Fruit fly (Drosophila melanogaster): Measurements from ENCODE around the gene CG34447.

CG34447 gene

dm6 chr2L:2467722-2468372, 48.0 kb upstream of the CG34447 start (continued):
- peak; percentile 66; the same call in 2 of the 3 replicates for TF ChIP-seq dysf (GFP tag; IDR thresholded peaks at IDR 0.05)
- TF ChIP-seq CG1024 (GFP tag; IDR thresholded peaks at IDR 0.05): no peak
- peak; percentile 41; the same call in 2 of the 3 replicates for TF ChIP-seq ase (GFP tag; IDR thresholded peaks at IDR 0.05)
- no peak for TF ChIP-seq CG18619 (GFP tag; optimal IDR thresholded peaks at IDR 0.05)
- peak; percentile 68 for TF ChIP-seq Rfx (GFP tag; IDR thresholded peaks at IDR 0.05)
- peak; percentile 60 for TF ChIP-seq tgo (GFP tag; IDR thresholded peaks at IDR 0.05)
- no peak for TF ChIP-seq nau (GFP tag; optimal IDR thresholded peaks at IDR 0.05)
- peak; percentile 32; the same call in 1 of the 2 replicates for TF ChIP-seq E2f2 (GFP tag; IDR thresholded peaks at IDR 0.05)
- TF ChIP-seq E2f1 (GFP tag; IDR thresholded peaks at IDR 0.05): peak; percentile 25; the same call in 1 of the 2 replicates
- peak; percentile 21 for TF ChIP-seq unpg (GFP tag; optimal IDR thresholded peaks at IDR 0.05)
- TF ChIP-seq unc-4 (GFP tag; IDR thresholded peaks at IDR 0.05; ENCODE audit: partially characterized antibody): no peak
- no peak for TF ChIP-seq zfh1 (GFP tag; IDR thresholded peaks at IDR 0.05)
- no peak for TF ChIP-seq schlank (tag; optimal IDR thresholded peaks at IDR 0.05)
- TF ChIP-seq CG12744 (GFP tag; optimal IDR thresholded peaks at IDR 0.05): no peak
- TF ChIP-seq CG16863 (GFP tag; optimal IDR thresholded peaks at IDR 0.05): no peak
- TF ChIP-seq zen2 (GFP tag; IDR thresholded peaks at IDR 0.05; ENCODE audit: partially characterized antibody): no peak
- peak in 1 of 2 experiments; percentile 9 for TF ChIP-seq dpn (GFP tag; optimal IDR thresholded peaks at IDR 0.05)
- no peak for TF ChIP-seq sim (GFP tag; IDR thresholded peaks at IDR 0.05)
- TF ChIP-seq CG15514 (GFP tag; optimal IDR thresholded peaks at IDR 0.05): peak; percentile 2
- no peak for TF ChIP-seq Scr (GFP tag; IDR thresholded peaks at IDR 0.05; ENCODE audit: partially characterized antibody)
- peak; percentile 11 for TF ChIP-seq CG12659 (GFP tag; optimal IDR thresholded peaks at IDR 0.05)
- TF ChIP-seq PHDP (tag; optimal IDR thresholded peaks at IDR 0.05): peak; percentile 19
- TF ChIP-seq zen (tag; optimal IDR thresholded peaks at IDR 0.05): no peak
- 0 out of 3 replicates have a peak, but pooled peaks have one; percentile 33 for TF ChIP-seq so (GFP tag; IDR thresholded peaks at IDR 0.05)
- no peak for TF ChIP-seq corto (GFP tag; optimal IDR thresholded peaks at IDR 0.05)
- TF ChIP-seq sisA (GFP tag; IDR thresholded peaks at IDR 0.05): peak; percentile 39; the same call in 1 of the 2 replicates
- TF ChIP-seq danr (GFP tag; IDR thresholded peaks at IDR 0.05): 0 out of 2 replicates have a peak, but pooled peaks have one; percentile 28
- no peak for TF ChIP-seq Taf1 (GFP tag; IDR thresholded peaks at IDR 0.05)
- TF ChIP-seq CG11093 (GFP tag; IDR thresholded peaks at IDR 0.05): 0 out of 3 replicates have a peak, but pooled peaks have one; percentile 30
- 0 out of 2 replicates have a peak, but pooled peaks have one; percentile 5 for TF ChIP-seq wdn (GFP tag; IDR thresholded peaks at IDR 0.05)
- TF ChIP-seq Ada2b (GFP tag; IDR thresholded peaks at IDR 0.05): peak; percentile 79
- TF ChIP-seq CG17186 (GFP tag; optimal IDR thresholded peaks at IDR 0.05): no peak
- TF ChIP-seq bigmax (GFP tag; optimal IDR thresholded peaks at IDR 0.05): no peak
- no peak for TF ChIP-seq CG12071 (GFP tag; optimal IDR thresholded peaks at IDR 0.05)
- TF ChIP-seq CG4404 (GFP tag; IDR thresholded peaks at IDR 0.05): no peak
- TF ChIP-seq CG1603 (tag; optimal IDR thresholded peaks at IDR 0.05): no peak
- TF ChIP-seq Xrp1 (GFP tag; IDR thresholded peaks at IDR 0.05): peak; percentile 45
- TF ChIP-seq knrl (GFP tag; IDR thresholded peaks at IDR 0.05; ENCODE audit: partially characterized antibody): no peak
- no peak for TF ChIP-seq trh (GFP tag; optimal IDR thresholded peaks at IDR 0.05)
- TF ChIP-seq gem (tag; optimal IDR thresholded peaks at IDR 0.05): peak; percentile 58
- no peak for TF ChIP-seq bsh (GFP tag; optimal IDR thresholded peaks at IDR 0.05)
- no peak for TF ChIP-seq sc (optimal IDR thresholded peaks at IDR 0.05)
- no peak for TF ChIP-seq sc (GFP tag; optimal IDR thresholded peaks at IDR 0.05)
- TF ChIP-seq CG10654 (GFP tag; optimal IDR thresholded peaks at IDR 0.05): no peak
- TF ChIP-seq Ets97D (GFP tag; optimal IDR thresholded peaks at IDR 0.05): no peak
- peak; percentile 56 for TF ChIP-seq CG18599 (GFP tag; optimal IDR thresholded peaks at IDR 0.05)
- peak; percentile 31 for TF ChIP-seq CG17359 (tag; optimal IDR thresholded peaks at IDR 0.05)
- TF ChIP-seq CG11247 (GFP tag; IDR thresholded peaks at IDR 0.05): peak; percentile 36; the same call in 1 of the 2 replicates
- no peak for TF ChIP-seq CG34376 (GFP tag; optimal IDR thresholded peaks at IDR 0.05)

Measured in whole organism, embryonic.